Fruit fly (Drosophila melanogaster): ENCODE data around the gene CG42354.
A peak's percentile ranks its signal among the peaks of the same experiment; 100 is the strongest.

Gene CG42354

dm6 chrX:16073375-16073982 lies 31.3 kb downstream of the CG42354 start, which contains the start of gene Nipsnap (continued):
- TF ChIP-seq exex (tag; optimal IDR thresholded peaks at IDR 0.05), result no peak
- TF ChIP-seq Lim3 (GFP tag; IDR thresholded peaks at IDR 0.05), result no peak
- TF ChIP-seq amos (GFP tag; IDR thresholded peaks at IDR 0.05; ENCODE audit: partially characterized antibody), result peak; percentile 98
- TF ChIP-seq inv (GFP tag; IDR thresholded peaks at IDR 0.05; ENCODE audit: partially characterized antibody), result peak; percentile 97
- TF ChIP-seq CG10147 (GFP tag; optimal IDR thresholded peaks at IDR 0.05), result no peak
- no peak for TF ChIP-seq TFAM (GFP tag; optimal IDR thresholded peaks at IDR 0.05)
- TF ChIP-seq dmrt99B (tag; optimal IDR thresholded peaks at IDR 0.05), result no peak
- no peak for TF ChIP-seq vvl (GFP tag; IDR thresholded peaks at IDR 0.05)
- no peak for TF ChIP-seq tx (GFP tag; optimal IDR thresholded peaks at IDR 0.05)
- no peak for TF ChIP-seq Taf1 (GFP tag; IDR thresholded peaks at IDR 0.05)
- TF ChIP-seq Scr (GFP tag; IDR thresholded peaks at IDR 0.05; ENCODE audit: partially characterized antibody), result peak; percentile 95
- no peak for TF ChIP-seq ind (GFP tag; optimal IDR thresholded peaks at IDR 0.05)
- peak; percentile 83 for TF ChIP-seq pzg (GFP tag; optimal IDR thresholded peaks at IDR 0.05)
- peak; percentile 51 for TF ChIP-seq trem (tag; optimal IDR thresholded peaks at IDR 0.05)
- TF ChIP-seq Camta (GFP tag; optimal IDR thresholded peaks at IDR 0.05), result no peak
- no peak for TF ChIP-seq CG4404 (GFP tag; IDR thresholded peaks at IDR 0.05)
- no peak for TF ChIP-seq twi (tag; optimal IDR thresholded peaks at IDR 0.05)
- TF ChIP-seq CG17802 (tag; optimal IDR thresholded peaks at IDR 0.05), result no peak
- TF ChIP-seq Ets65A (GFP tag), result peak; percentile 82
- TF ChIP-seq Asciz (GFP tag; optimal IDR thresholded peaks at IDR 0.05), result no peak
- no peak for TF ChIP-seq zfh1 (GFP tag; IDR thresholded peaks at IDR 0.05)
- TF ChIP-seq dm (GFP tag; optimal IDR thresholded peaks at IDR 0.05), result no peak
- peak; percentile 2 for TF ChIP-seq zen (tag; optimal IDR thresholded peaks at IDR 0.05)
- no peak for TF ChIP-seq bowl (GFP tag; IDR thresholded peaks at IDR 0.05)
- peak; percentile 67 for TF ChIP-seq Ets97D (GFP tag; optimal IDR thresholded peaks at IDR 0.05)
- no peak for TF ChIP-seq klu (GFP tag; IDR thresholded peaks at IDR 0.05)
- TF ChIP-seq Hey (tag; optimal IDR thresholded peaks at IDR 0.05), result no peak
- TF ChIP-seq Lpt (GFP tag; optimal IDR thresholded peaks at IDR 0.05), result no peak
- peak; percentile 13 for TF ChIP-seq CG2120 (GFP tag; optimal IDR thresholded peaks at IDR 0.05)
- peak; percentile 40 for TF ChIP-seq CG4617 (GFP tag; optimal IDR thresholded peaks at IDR 0.05; ENCODE audit: borderline replicate concordance)
- TF ChIP-seq mld (GFP tag; IDR thresholded peaks at IDR 0.05; ENCODE audit: partially characterized antibody), result peak; percentile 98
- TF ChIP-seq Optix (GFP tag; IDR thresholded peaks at IDR 0.05), result no peak
- no peak for TF ChIP-seq CG32767 (GFP tag; IDR thresholded peaks at IDR 0.05)
- no peak for TF ChIP-seq CG1602 (GFP tag; optimal IDR thresholded peaks at IDR 0.05)
- TF ChIP-seq stwl (tag; optimal IDR thresholded peaks at IDR 0.05), result peak; percentile 86
- no peak for TF ChIP-seq seq (GFP tag; IDR thresholded peaks at IDR 0.05)
- peak; percentile 18 for TF ChIP-seq HmgZ (tag; optimal IDR thresholded peaks at IDR 0.05)
- no peak for TF ChIP-seq jumu (GFP tag; optimal IDR thresholded peaks at IDR 0.05)
- no peak for TF ChIP-seq Bdp1 (GFP tag; optimal IDR thresholded peaks at IDR 0.05)
- no peak for TF ChIP-seq dmrt11E (tag; optimal IDR thresholded peaks at IDR 0.05)
- peak; percentile 98 for TF ChIP-seq CG7963 (GFP tag; IDR thresholded peaks at IDR 0.05; ENCODE audit: partially characterized antibody)
- TF ChIP-seq Oli (tag; optimal IDR thresholded peaks at IDR 0.05), result no peak
- no peak for TF ChIP-seq CG9932 (GFP tag; IDR thresholded peaks at IDR 0.05)
- no peak for TF ChIP-seq disco-r (GFP tag; optimal IDR thresholded peaks at IDR 0.05)
- no peak for TF ChIP-seq repo (GFP tag; optimal IDR thresholded peaks at IDR 0.05)
- TF ChIP-seq CG2712 (tag; optimal IDR thresholded peaks at IDR 0.05), result peak; percentile 41
- TF ChIP-seq CG17829 (tag; optimal IDR thresholded peaks at IDR 0.05), result peak; percentile 20
- no peak for TF ChIP-seq al (GFP tag; IDR thresholded peaks at IDR 0.05)
- TF ChIP-seq Antp (GFP tag; optimal IDR thresholded peaks at IDR 0.05), result no peak
- no peak; the same call in 2 of the 3 replicates for TF ChIP-seq zen2 (GFP tag; IDR thresholded peaks at IDR 0.05; ENCODE audit: partially characterized antibody)
- TF ChIP-seq CG33213 (GFP tag; optimal IDR thresholded peaks at IDR 0.05), result peak; percentile 1
